Worm (Caenorhabditis elegans): ENCODE measurements around the gene arx-4.

The arx-4 gene

ce11 chrIII:839491-839890 is 22.6 kb upstream of the arx-4 start, which contains the start of gene dos-3:
Gene dos-3 (minus strand): TSS chrIII:839591.
- TF ChIP-seq ham-2 (GFP tag; optimal IDR thresholded peaks at IDR 0.05) (no peak), lin-32 (GFP tag; optimal IDR thresholded peaks at IDR 0.05) (no peak), mab-5 (tag; optimal IDR thresholded peaks at IDR 0.05) (no peak), mep-1 (tag; optimal IDR thresholded peaks at IDR 0.05) (no peak), ceh-39 (tag; optimal IDR thresholded peaks at IDR 0.05) (no peak), cnd-1 (tag; optimal IDR thresholded peaks at IDR 0.05) (no peak), tbx-8 (GFP tag; optimal IDR thresholded peaks at IDR 0.05) (no peak), zip-8 (tag; optimal IDR thresholded peaks at IDR 0.05) (no peak), blmp-1 (tag; optimal IDR thresholded peaks at IDR 0.05) (no peak), elt-1 (tag; optimal IDR thresholded peaks at IDR 0.05; ENCODE audit: borderline replicate concordance, insufficient read depth) (no peak), flh-1 (GFP tag; optimal IDR thresholded peaks at IDR 0.05) (no peak), drap-1 (GFP tag; optimal IDR thresholded peaks at IDR 0.05) (no peak), bed-3 (GFP tag; optimal IDR thresholded peaks at IDR 0.05) (no peak), mls-2 (tag; optimal IDR thresholded peaks at IDR 0.05) (no peak), sptf-1 (tag; optimal IDR thresholded peaks at IDR 0.05) (no peak), unc-39 (tag; optimal IDR thresholded peaks at IDR 0.05) (no peak), nhr-2 (tag; optimal IDR thresholded peaks at IDR 0.05) (no peak), nhr-28 (tag; optimal IDR thresholded peaks at IDR 0.05) (no peak), sem-2 (GFP tag; optimal IDR thresholded peaks at IDR 0.05) (no peak)

ce11 chrIII:841177-841576 is 20.9 kb upstream of the arx-4 start, which contains the start of gene K02F3.9:
Gene K02F3.9 (minus strand): TSS chrIII:841366.
- TF ChIP-seq lin-13 (tag; optimal IDR thresholded peaks at IDR 0.05): no peak
- TF ChIP-seq nhr-12 (tag; optimal IDR thresholded peaks at IDR 0.05): no peak
- no peak for TF ChIP-seq blmp-1 (tag; optimal IDR thresholded peaks at IDR 0.05)
- TF ChIP-seq ceh-39 (tag; optimal IDR thresholded peaks at IDR 0.05): no peak
- TF ChIP-seq mab-5 (tag; optimal IDR thresholded peaks at IDR 0.05): no peak
- TF ChIP-seq elt-3 (tag; optimal IDR thresholded peaks at IDR 0.05): no peak
- TF ChIP-seq hlh-1 (tag; optimal IDR thresholded peaks at IDR 0.05): no peak
- TF ChIP-seq ces-1 (GFP tag; optimal IDR thresholded peaks at IDR 0.05): no peak
- TF ChIP-seq sptf-1 (tag; optimal IDR thresholded peaks at IDR 0.05): no peak
- no peak for TF ChIP-seq elt-1 (tag; optimal IDR thresholded peaks at IDR 0.05; ENCODE audit: borderline replicate concordance, insufficient read depth)
- TF ChIP-seq unc-120 (tag; optimal IDR thresholded peaks at IDR 0.05; ENCODE audit: poor library complexity, severe bottlenecking): no peak
- TF ChIP-seq lin-32 (GFP tag; optimal IDR thresholded peaks at IDR 0.05): no peak
- TF ChIP-seq nhr-76 (tag; optimal IDR thresholded peaks at IDR 0.05): no peak
- TF ChIP-seq ham-2 (GFP tag; optimal IDR thresholded peaks at IDR 0.05): no peak
- TF ChIP-seq ceh-43 (GFP tag; optimal IDR thresholded peaks at IDR 0.05): no peak
- no peak for TF ChIP-seq M03D4.4 (tag; optimal IDR thresholded peaks at IDR 0.05)
- no peak for TF ChIP-seq lsy-2 (tag; optimal IDR thresholded peaks at IDR 0.05)
- TF ChIP-seq bed-3 (GFP tag; optimal IDR thresholded peaks at IDR 0.05): no peak

ce11 chrIII:842630-843029 is 19.5 kb upstream of the arx-4 start, which contains the start of gene far-8:
Gene far-8 (plus strand): TSS chrIII:842930.
- no peak for TF ChIP-seq nhr-2 (tag; optimal IDR thresholded peaks at IDR 0.05)
- TF ChIP-seq ces-1 (GFP tag; optimal IDR thresholded peaks at IDR 0.05): no peak
- no peak for TF ChIP-seq cnd-1 (tag; optimal IDR thresholded peaks at IDR 0.05)
- TF ChIP-seq mls-2 (tag; optimal IDR thresholded peaks at IDR 0.05): no peak
- TF ChIP-seq ztf-11 (tag; optimal IDR thresholded peaks at IDR 0.05): no peak
- no peak for TF ChIP-seq tbx-8 (GFP tag; optimal IDR thresholded peaks at IDR 0.05)
- TF ChIP-seq sptf-1 (tag; optimal IDR thresholded peaks at IDR 0.05): no peak
- no peak for TF ChIP-seq elt-1 (tag; optimal IDR thresholded peaks at IDR 0.05; ENCODE audit: borderline replicate concordance, insufficient read depth)
- no peak for TF ChIP-seq M03D4.4 (tag; optimal IDR thresholded peaks at IDR 0.05)
- no peak for TF ChIP-seq drap-1 (GFP tag; optimal IDR thresholded peaks at IDR 0.05)
- TF ChIP-seq pha-4 (tag; optimal IDR thresholded peaks at IDR 0.05): no peak
- no peak for TF ChIP-seq unc-120 (tag; optimal IDR thresholded peaks at IDR 0.05; ENCODE audit: poor library complexity, severe bottlenecking)

- peak; percentile 17 for TF ChIP-seq mls-2 (tag; optimal IDR thresholded peaks at IDR 0.05)
- TF ChIP-seq ham-2 (GFP tag; optimal IDR thresholded peaks at IDR 0.05): no peak
- TF ChIP-seq hlh-1 (tag; optimal IDR thresholded peaks at IDR 0.05): no peak
- no peak for TF ChIP-seq tbx-8 (GFP tag; optimal IDR thresholded peaks at IDR 0.05)
- TF ChIP-seq ztf-11 (tag; optimal IDR thresholded peaks at IDR 0.05): peak; percentile 14
- TF ChIP-seq M03D4.4 (tag; optimal IDR thresholded peaks at IDR 0.05): no peak
- no peak for TF ChIP-seq unc-120 (tag; optimal IDR thresholded peaks at IDR 0.05; ENCODE audit: poor library complexity, severe bottlenecking)
- no peak for TF ChIP-seq lin-32 (GFP tag; optimal IDR thresholded peaks at IDR 0.05)
Observed at ce11 chrIII:843999-844398, 18.1 kb upstream of the arx-4 start.

Measured in whole organism, mixed stage, embryonic.